Worm (Caenorhabditis elegans): ENCODE results near the gene K08F8.7.

Gene K08F8.7

ce11 chrII:8741277-8741676 is 13.9 kb downstream of the K08F8.7 start:
- peak; percentile 26 for TF ChIP-seq C34F6.9 (tag; optimal IDR thresholded peaks at IDR 0.05)
- TF ChIP-seq elt-3 (tag; optimal IDR thresholded peaks at IDR 0.05): no peak
- TF ChIP-seq nhr-237 (tag; optimal IDR thresholded peaks at IDR 0.05): no peak
- no peak for TF ChIP-seq dmd-4 (tag; optimal IDR thresholded peaks at IDR 0.05)
- TF ChIP-seq R02D3.7 (tag; optimal IDR thresholded peaks at IDR 0.05): no peak
- TF ChIP-seq Y55F3AM.14 (GFP tag; optimal IDR thresholded peaks at IDR 0.05): no peak
- TF ChIP-seq lin-11 (tag; optimal IDR thresholded peaks at IDR 0.05): no peak
- peak in 1 of 2 experiments; percentile 48 for TF ChIP-seq lsy-2 (tag; optimal IDR thresholded peaks at IDR 0.05)
- TF ChIP-seq nhr-10 (tag; optimal IDR thresholded peaks at IDR 0.05): no peak
- peak; percentile 28 for TF ChIP-seq ama-1 (optimal IDR thresholded peaks at IDR 0.05)
- TF ChIP-seq unc-55 (GFP tag; optimal IDR thresholded peaks at IDR 0.05): no peak
- no peak for TF ChIP-seq unc-62 (GFP tag; optimal IDR thresholded peaks at IDR 0.05)
- peak; percentile 15 for TF ChIP-seq ztf-4 (tag; optimal IDR thresholded peaks at IDR 0.05)
- TF ChIP-seq nhr-25 (tag; optimal IDR thresholded peaks at IDR 0.05): no peak
- no peak for TF ChIP-seq snpc-4 (tag; optimal IDR thresholded peaks at IDR 0.05)
- peak; percentile 42 for TF ChIP-seq fos-1 (tag; optimal IDR thresholded peaks at IDR 0.05)
- TF ChIP-seq unc-39 (tag; optimal IDR thresholded peaks at IDR 0.05): no peak
- TF ChIP-seq egl-27 (tag; optimal IDR thresholded peaks at IDR 0.05): no peak
- TF ChIP-seq sma-3 (GFP tag; optimal IDR thresholded peaks at IDR 0.05): no peak
- TF ChIP-seq F13H6.1 (tag; optimal IDR thresholded peaks at IDR 0.05): peak; percentile 62
- no peak for TF ChIP-seq nhr-12 (tag; optimal IDR thresholded peaks at IDR 0.05)
- TF ChIP-seq ceh-16 (tag; optimal IDR thresholded peaks at IDR 0.05): no peak
- no peak for TF ChIP-seq peb-1 (tag; optimal IDR thresholded peaks at IDR 0.05)
- TF ChIP-seq aly-2 (tag; optimal IDR thresholded peaks at IDR 0.05): no peak
- TF ChIP-seq zag-1 (tag; optimal IDR thresholded peaks at IDR 0.05): no peak
- TF ChIP-seq ztf-1 (GFP tag; conservative IDR thresholded peaks at IDR 0.05): no peak
- TF ChIP-seq lin-39 (tag; optimal IDR thresholded peaks at IDR 0.05): no peak
- TF ChIP-seq mdl-1 (tag; optimal IDR thresholded peaks at IDR 0.05): peak in 1 of 2 experiments; percentile 74
- TF ChIP-seq nhr-6 (tag; optimal IDR thresholded peaks at IDR 0.05): peak; percentile 29
- TF ChIP-seq sma-9 (GFP tag; optimal IDR thresholded peaks at IDR 0.05): peak; percentile 97
- TF ChIP-seq sma-9 (tag; optimal IDR thresholded peaks at IDR 0.05): no peak
- TF ChIP-seq ztf-11 (tag; optimal IDR thresholded peaks at IDR 0.05): no peak
- no peak for TF ChIP-seq alr-1 (tag; optimal IDR thresholded peaks at IDR 0.05)
- TF ChIP-seq lin-13 (GFP tag; optimal IDR thresholded peaks at IDR 0.05): peak; percentile 1
- TF ChIP-seq crh-2 (tag; optimal IDR thresholded peaks at IDR 0.05): no peak
- TF ChIP-seq gmeb-1 (tag; optimal IDR thresholded peaks at IDR 0.05): no peak
- no peak for TF ChIP-seq mbf-1 (tag; optimal IDR thresholded peaks at IDR 0.05)
- TF ChIP-seq nhr-11 (tag; optimal IDR thresholded peaks at IDR 0.05): no peak
- TF ChIP-seq nhr-77 (tag; optimal IDR thresholded peaks at IDR 0.05): no peak
- no peak for TF ChIP-seq elt-1 (tag; optimal IDR thresholded peaks at IDR 0.05)
- TF ChIP-seq nhr-129 (tag; optimal IDR thresholded peaks at IDR 0.05): peak; percentile 70

ce11 chrII:8740326-8740949 is 14.7 kb downstream of the K08F8.7 start:
- no peak for TF ChIP-seq ztf-11 (tag; optimal IDR thresholded peaks at IDR 0.05)
- no peak for TF ChIP-seq lin-11 (tag; optimal IDR thresholded peaks at IDR 0.05)
- TF ChIP-seq nhr-77 (tag; optimal IDR thresholded peaks at IDR 0.05): no peak
- no peak for TF ChIP-seq snpc-4 (tag; optimal IDR thresholded peaks at IDR 0.05)
- peak; percentile 63 for TF ChIP-seq nhr-21 (tag; optimal IDR thresholded peaks at IDR 0.05)
- no peak for TF ChIP-seq skn-1 (tag; optimal IDR thresholded peaks at IDR 0.05)
- TF ChIP-seq mab-5 (tag; optimal IDR thresholded peaks at IDR 0.05): no peak
- TF ChIP-seq lin-39 (tag; optimal IDR thresholded peaks at IDR 0.05): no peak
- TF ChIP-seq nhr-10 (tag; optimal IDR thresholded peaks at IDR 0.05): no peak
- TF ChIP-seq ceh-16 (tag; optimal IDR thresholded peaks at IDR 0.05): no peak
- peak; percentile 42 for TF ChIP-seq F13H6.1 (tag; optimal IDR thresholded peaks at IDR 0.05)
- TF ChIP-seq nhr-25 (tag; optimal IDR thresholded peaks at IDR 0.05): peak; percentile 77
- no peak for TF ChIP-seq dmd-4 (tag; optimal IDR thresholded peaks at IDR 0.05)
- peak; percentile 79 for TF ChIP-seq crh-2 (tag; optimal IDR thresholded peaks at IDR 0.05)
- TF ChIP-seq mdl-1 (tag; optimal IDR thresholded peaks at IDR 0.05): peak; percentile 58 to 62
- peak; percentile 5 for TF ChIP-seq lin-13 (GFP tag; optimal IDR thresholded peaks at IDR 0.05)
- TF ChIP-seq nhr-129 (tag; optimal IDR thresholded peaks at IDR 0.05): peak; percentile 41
- peak; percentile 46 for TF ChIP-seq Y55F3AM.14 (GFP tag; optimal IDR thresholded peaks at IDR 0.05)
- no peak for TF ChIP-seq zag-1 (tag; optimal IDR thresholded peaks at IDR 0.05)
- peak in 1 of 2 experiments; percentile 40 for TF ChIP-seq lsy-2 (tag; optimal IDR thresholded peaks at IDR 0.05)
- TF ChIP-seq nhr-237 (tag; optimal IDR thresholded peaks at IDR 0.05): no peak
- TF ChIP-seq blmp-1 (tag; optimal IDR thresholded peaks at IDR 0.05; ENCODE audit: insufficient read depth): peak; percentile 39
- TF ChIP-seq egl-27 (tag; optimal IDR thresholded peaks at IDR 0.05): peak; percentile 38
- TF ChIP-seq nhr-6 (tag; optimal IDR thresholded peaks at IDR 0.05): peak; percentile 34
- peak; percentile 99 for TF ChIP-seq sma-9 (GFP tag; optimal IDR thresholded peaks at IDR 0.05)
- TF ChIP-seq sma-9 (tag; optimal IDR thresholded peaks at IDR 0.05): no peak
- no peak for TF ChIP-seq nhr-23 (tag; optimal IDR thresholded peaks at IDR 0.05)
- peak; percentile 77 for TF ChIP-seq fos-1 (tag; optimal IDR thresholded peaks at IDR 0.05)
- no peak for TF ChIP-seq C34F6.9 (tag; optimal IDR thresholded peaks at IDR 0.05)
- TF ChIP-seq gmeb-1 (tag; optimal IDR thresholded peaks at IDR 0.05): peak; percentile 14
- no peak for TF ChIP-seq unc-55 (GFP tag; optimal IDR thresholded peaks at IDR 0.05)
- no peak for TF ChIP-seq peb-1 (tag; optimal IDR thresholded peaks at IDR 0.05)

Measured in whole organism, L2 larva.